Worm (Caenorhabditis elegans) whole organism, late embryonic: Measurements from ENCODE around the gene Y55B1AR.2.

Experiments used
- C08G9.2 ChIP-seq: sonication (generic microtip); optimal IDR thresholded peaks from 2 replicates; lab custom pipeline; 2016; ENCODE audit warnings: mild to moderate bottlenecking, missing genetic modification characterization, moderate library complexity, missing compliant biosample characterization
- C38D4.7 ChIP-seq: fragments of 200-800 bp; sonication (Bioruptor generic); optimal IDR thresholded peaks from 2 replicates; lab custom pipeline; 2018; ENCODE audit warnings: mild to moderate bottlenecking, missing genetic modification characterization, moderate library complexity, missing compliant biosample characterization
- F13H6.1 ChIP-seq: sonication (generic microtip); optimal IDR thresholded peaks from 2 replicates; lab custom pipeline; 2016; ENCODE audit warnings: missing genetic modification characterization, missing compliant biosample characterization
- K09A11.1 ChIP-seq: sonication (generic microtip); optimal IDR thresholded peaks from 2 replicates; lab custom pipeline; 2017; ENCODE audit warnings: antibody characterized with exemption, mild to moderate bottlenecking, missing genetic modification characterization, missing compliant biosample characterization; ENCODE audit not compliant: insufficient read depth
- T23F11.4 ChIP-seq: fragments of 200-800 bp; sonication (Bioruptor generic); optimal IDR thresholded peaks from 2 replicates; lab custom pipeline; 2018; ENCODE audit warnings: mild to moderate bottlenecking, missing genetic modification characterization, missing compliant biosample characterization
- ceh-14 ChIP-seq: sonication (generic microtip); optimal IDR thresholded peaks from 2 replicates; lab custom pipeline; 2016; ENCODE audit warnings: missing genotype, missing genetic modification characterization, missing compliant biosample characterization
- ceh-22 ChIP-seq: sonication (generic microtip); optimal IDR thresholded peaks from 2 replicates; lab custom pipeline; 2017; ENCODE audit warnings: missing biosample characterization, missing genetic modification characterization
- ceh-24 ChIP-seq: sonication (generic microtip); optimal IDR thresholded peaks from 2 replicates; lab custom pipeline; 2016; ENCODE audit warnings: mild to moderate bottlenecking, missing genetic modification characterization, missing compliant biosample characterization
- ceh-34 ChIP-seq: sonication (generic microtip); optimal IDR thresholded peaks from 2 replicates; lab custom pipeline; 2016; ENCODE audit warnings: mild to moderate bottlenecking, missing genetic modification characterization, missing compliant biosample characterization
- ceh-45 ChIP-seq: fragments of 200-800 bp; sonication (Bioruptor generic); IDR thresholded peaks from 2 replicates; pipeline ENCODE4 v1.3.6; 2022; ENCODE audit warnings: missing genetic modification reagents, missing genetic modification characterization, missing compliant biosample characterization
- ceh-48 ChIP-seq: sonication (generic microtip); optimal IDR thresholded peaks from 2 replicates; lab custom pipeline; 2016; ENCODE audit warnings: missing genetic modification characterization, inconsistent platforms, missing compliant biosample characterization
- ceh-6 ChIP-seq: fragments of 200-800 bp; sonication (Bioruptor generic); optimal IDR thresholded peaks from 2 replicates; lab custom pipeline; 2018; ENCODE audit warnings: mild to moderate bottlenecking, missing genetic modification characterization, missing compliant biosample characterization
- ceh-9 ChIP-seq: sonication (generic microtip); optimal IDR thresholded peaks from 2 replicates; lab custom pipeline; 2016; ENCODE audit warnings: mild to moderate bottlenecking, missing genetic modification characterization, inconsistent platforms, missing compliant biosample characterization
- che-1 ChIP-seq: sonication (generic microtip); optimal IDR thresholded peaks from 2 replicates; lab custom pipeline; 2016; ENCODE audit warnings: mild to moderate bottlenecking, missing genetic modification characterization, missing compliant biosample characterization
- dmd-4 ChIP-seq: sonication (generic microtip); optimal IDR thresholded peaks from 2 replicates; lab custom pipeline; 2016; ENCODE audit warnings: borderline replicate concordance, missing genetic modification characterization, missing compliant biosample characterization
- dve-1 ChIP-seq: sonication (generic microtip); optimal IDR thresholded peaks from 2 replicates; lab custom pipeline; 2017; ENCODE audit warnings: antibody characterized with exemption, mild to moderate bottlenecking, missing genetic modification characterization, missing compliant biosample characterization
- elt-2 ChIP-seq: sonication (generic microtip); optimal IDR thresholded peaks from 2 replicates; lab custom pipeline; 2016; ENCODE audit warnings: missing genetic modification reagents, missing genetic modification characterization, missing compliant biosample characterization
- elt-4 ChIP-seq: sonication (generic microtip); optimal IDR thresholded peaks from 2 replicates; lab custom pipeline; 2016; ENCODE audit warnings: missing genetic modification characterization, missing compliant biosample characterization
- ets-4 ChIP-seq: sonication (generic microtip); optimal IDR thresholded peaks from 2 replicates; lab custom pipeline; 2016; ENCODE audit warnings: missing genetic modification characterization, missing compliant biosample characterization
- eyg-1 ChIP-seq: sonication (generic microtip); optimal IDR thresholded peaks from 2 replicates; lab custom pipeline; 2016; ENCODE audit warnings: missing genotype, missing genetic modification characterization, missing compliant biosample characterization
- fax-1 ChIP-seq: sonication (generic microtip); optimal IDR thresholded peaks from 2 replicates; lab custom pipeline; 2016; ENCODE audit warnings: missing genotype, missing genetic modification characterization, missing compliant biosample characterization
- fkh-10 ChIP-seq: fragments of 150-350 bp; optimal IDR thresholded peaks from 2 replicates; lab custom pipeline; 2014; ENCODE audit warnings: missing biosample characterization, missing genetic modification reagents, missing genetic modification characterization
- fkh-6 ChIP-seq: sonication (generic microtip); optimal IDR thresholded peaks from 2 replicates; lab custom pipeline; 2016; ENCODE audit warnings: missing genetic modification characterization, missing compliant biosample characterization
- gmeb-2 ChIP-seq: sonication (generic microtip); optimal IDR thresholded peaks from 2 replicates; lab custom pipeline; 2016; ENCODE audit warnings: missing genetic modification characterization, inconsistent platforms, missing compliant biosample characterization
- hlh-15 ChIP-seq: sonication (generic microtip); optimal IDR thresholded peaks from 2 replicates; lab custom pipeline; 2016; ENCODE audit warnings: missing genetic modification characterization, missing compliant biosample characterization
- hlh-8 ChIP-seq: sonication (generic microtip); optimal IDR thresholded peaks from 2 replicates; lab custom pipeline; 2016; ENCODE audit warnings: missing genotype, missing genetic modification characterization, missing compliant biosample characterization
- lim-6 ChIP-seq: sonication (generic microtip); optimal IDR thresholded peaks from 2 replicates; lab custom pipeline; 2016; ENCODE audit warnings: missing genetic modification characterization, missing compliant biosample characterization
- lin-11 ChIP-seq: fragments of 200-800 bp; sonication (Bioruptor generic); optimal IDR thresholded peaks from 2 replicates; lab custom pipeline; 2018; ENCODE audit warnings: mild to moderate bottlenecking, missing genetic modification characterization, missing compliant biosample characterization
- nfya-1 ChIP-seq: sonication (generic microtip); optimal IDR thresholded peaks from 2 replicates; lab custom pipeline; 2017; ENCODE audit warnings: missing genetic modification characterization, mild to moderate bottlenecking, missing compliant biosample characterization, antibody characterized with exemption, moderate library complexity
- nhr-11 ChIP-seq: fragments of 150-350 bp; optimal IDR thresholded peaks from 2 replicates; lab custom pipeline; 2014; ENCODE audit warnings: missing biosample characterization, missing genetic modification characterization
- nhr-232 ChIP-seq: sonication (generic microtip); optimal IDR thresholded peaks from 2 replicates; lab custom pipeline; 2016; ENCODE audit warnings: missing genetic modification characterization, missing compliant biosample characterization
- npax-4 ChIP-seq: sonication (generic microtip); optimal IDR thresholded peaks from 2 replicates; lab custom pipeline; 2016; ENCODE audit warnings: missing genetic modification characterization, missing compliant biosample characterization
- pax-1 ChIP-seq: fragments of 150-350 bp; optimal IDR thresholded peaks from 2 replicates; lab custom pipeline; 2014; ENCODE audit warnings: missing biosample characterization, missing genetic modification characterization
- pha-2 ChIP-seq: sonication (generic microtip); optimal IDR thresholded peaks from 2 replicates; lab custom pipeline; 2017; ENCODE audit warnings: mild to moderate bottlenecking, missing genetic modification characterization, missing compliant biosample characterization
- ref-2 ChIP-seq: sonication (generic microtip); optimal IDR thresholded peaks from 2 replicates; lab custom pipeline; 2016; ENCODE audit warnings: missing genetic modification characterization, missing compliant biosample characterization
- sdc-2 ChIP-seq: sonication (generic microtip); optimal IDR thresholded peaks from 2 replicates; lab custom pipeline; 2016; ENCODE audit warnings: missing genotype, missing genetic modification characterization, missing compliant biosample characterization
- sox-2 ChIP-seq: fragments of 200-800 bp; sonication (Bioruptor generic); IDR thresholded peaks from 2 replicates; pipeline ENCODE4 v1.3.6; 2022; ENCODE audit warnings: missing genetic modification reagents, missing genetic modification characterization, missing compliant biosample characterization
- syd-9 ChIP-seq: sonication (generic microtip); optimal IDR thresholded peaks from 2 replicates; lab custom pipeline; 2016; ENCODE audit warnings: mild to moderate bottlenecking, missing genetic modification characterization, moderate library complexity, missing compliant biosample characterization
- tbx-2 ChIP-seq: sonication (generic microtip); optimal IDR thresholded peaks from 2 replicates; lab custom pipeline; 2016; ENCODE audit warnings: missing genetic modification characterization, missing compliant biosample characterization
- tbx-7 ChIP-seq: sonication (generic microtip); optimal IDR thresholded peaks from 2 replicates; lab custom pipeline; 2016; ENCODE audit warnings: missing genotype, missing genetic modification characterization, missing compliant biosample characterization
- ttx-3 ChIP-seq: sonication (generic microtip); optimal IDR thresholded peaks from 2 replicates; lab custom pipeline; 2016; ENCODE audit warnings: missing genetic modification reagents, missing genetic modification characterization, missing compliant biosample characterization
- unc-3 ChIP-seq, 2 experiments: fragments of 200-800 bp in 1 of 2; sonication (Bioruptor generic) in 1 of 2; sonication (generic microtip) in 1 of 2; conservative IDR thresholded peaks in 1 of 2; optimal IDR thresholded peaks in 1 of 2; 2 replicates each; pipeline versions ENCODE4 v1.3.6 to Lab custom; 2016 to 2022; ENCODE audit warnings: missing compliant biosample characterization in 2 of 2, missing genetic modification characterization in 2 of 2, missing genetic modification reagents in 1 of 2
- unc-55 ChIP-seq: sonication (generic microtip); optimal IDR thresholded peaks from 2 replicates; lab custom pipeline; 2017; ENCODE audit warnings: missing biosample characterization, missing genetic modification reagents, missing genetic modification characterization
- zip-5 ChIP-seq: sonication (generic microtip); optimal IDR thresholded peaks from 2 replicates; lab custom pipeline; 2016; ENCODE audit warnings: missing genetic modification characterization, missing compliant biosample characterization

The Y55B1AR.2 gene

ce11 chrIII:558083-558482, 40.5 kb downstream of the Y55B1AR.2 start:
- TF ChIP-seq zip-5 (tag; lab: Kevin White, UChicago) (no peak), tbx-2 (tag; lab: Kevin White, UChicago) (peak; percentile 3), F13H6.1 (tag; lab: Kevin White, UChicago) (no peak), fax-1 (no peak), npax-4 (tag; lab: Kevin White, UChicago) (no peak), ceh-34 (tag; lab: Kevin White, UChicago) (peak; percentile 66), unc-55 (no peak), nfya-1 (tag; lab: Kevin White, UChicago) (peak; percentile 2), ets-4 (no peak), elt-2 (no peak), ceh-48 (tag; lab: Kevin White, UChicago) (no peak), fkh-10 (GFP tag; lab: Kevin White, UChicago) (no peak), hlh-8 (no peak), ceh-9 (tag; lab: Kevin White, UChicago) (no peak), pax-1 (tag; lab: Kevin White, UChicago) (peak; percentile 9), nhr-11 (tag; lab: Kevin White, UChicago) (no peak), ceh-45 (GFP tag; lab: Robert Waterston, UW) (no peak), unc-3 (GFP tag; conservative IDR thresholded peaks at IDR 0.05; lab: Robert Waterston, UW) (no peak), unc-3 (tag; optimal IDR thresholded peaks at IDR 0.05; lab: Kevin White, UChicago) (no peak), fkh-6 (tag; lab: Kevin White, UChicago) (no peak), ceh-22 (tag; lab: Kevin White, UChicago) (no peak), C38D4.7 (GFP tag; lab: Kevin White, UChicago) (no peak), ceh-14 (no peak), lim-6 (tag; lab: Kevin White, UChicago) (no peak), ref-2 (tag; lab: Kevin White, UChicago) (no peak), C08G9.2 (no peak), dmd-4 (tag; lab: Kevin White, UChicago) (no peak), eyg-1 (tag; lab: Kevin White, UChicago) (no peak), che-1 (tag; lab: Kevin White, UChicago) (no peak)
- TF ChIP-seq, all 69 proteins: peak for 4

ce11 chrIII:555650-556049, 42.9 kb downstream of the Y55B1AR.2 start, which contains the start of gene B0353.1:
TSS of gene B0353.1 (plus strand) at chrIII:555950.
- no peak for TF ChIP-seq ceh-24

- TF ChIP-seq fax-1 (no peak), syd-9 (no peak), pax-1 (tag; lab: Kevin White, UChicago) (no peak), ceh-45 (GFP tag; lab: Robert Waterston, UW) (no peak), lin-11 (tag; lab: Kevin White, UChicago) (no peak), ceh-9 (tag; lab: Kevin White, UChicago) (no peak), dmd-4 (tag; lab: Kevin White, UChicago) (no peak), ceh-6 (GFP tag; lab: Kevin White, UChicago) (no peak), ceh-34 (tag; lab: Kevin White, UChicago) (no peak), C08G9.2 (no peak), eyg-1 (tag; lab: Kevin White, UChicago) (no peak), K09A11.1 (no peak), lim-6 (tag; lab: Kevin White, UChicago) (no peak), gmeb-2 (tag; lab: Kevin White, UChicago) (no peak)
These were observed 49.4 kb downstream of the Y55B1AR.2 start for ce11 chrIII:549231-549630.

- TF ChIP-seq C38D4.7 (GFP tag; lab: Kevin White, UChicago) (no peak), ets-4 (no peak), pha-2 (tag; lab: Kevin White, UChicago) (no peak), elt-4 (tag; lab: Kevin White, UChicago) (no peak), ceh-6 (GFP tag; lab: Kevin White, UChicago) (no peak), ceh-22 (tag; lab: Kevin White, UChicago) (no peak), ceh-14 (no peak), pax-1 (tag; lab: Kevin White, UChicago) (no peak), nhr-232 (tag; lab: Kevin White, UChicago) (no peak), tbx-7 (tag; lab: Kevin White, UChicago) (no peak), ttx-3 (tag; lab: Kevin White, UChicago) (no peak), sox-2 (GFP tag; lab: Robert Waterston, UW) (no peak), ref-2 (tag; lab: Kevin White, UChicago) (no peak), sdc-2 (tag; lab: Kevin White, UChicago) (no peak), hlh-15 (tag; lab: Kevin White, UChicago) (no peak), dve-1 (no peak), T23F11.4 (GFP tag; lab: Kevin White, UChicago) (no peak)
These were observed 50.9 kb downstream of the Y55B1AR.2 start for ce11 chrIII:547709-548108.
